Worm (Caenorhabditis elegans) whole organism, late embryonic: ENCODE data around the gene K12H6.6.

ENCODE experiments used
- ama-1 ChIP-seq: fragments of 150-350 bp; optimal IDR thresholded peaks from 2 replicates; lab custom pipeline; 2014
- ceh-34 ChIP-seq: sonication (generic microtip); optimal IDR thresholded peaks from 2 replicates; lab custom pipeline; 2016; ENCODE audit warnings: mild to moderate bottlenecking, missing genetic modification characterization, missing compliant biosample characterization
- hlh-30 ChIP-seq: sonication (generic microtip); optimal IDR thresholded peaks from 2 replicates; lab custom pipeline; 2017; ENCODE audit warnings: antibody characterized with exemption, missing genetic modification characterization, missing compliant biosample characterization; ENCODE audit not compliant: insufficient read depth
- nhr-11 ChIP-seq: fragments of 150-350 bp; optimal IDR thresholded peaks from 2 replicates; lab custom pipeline; 2014; ENCODE audit warnings: missing biosample characterization, missing genetic modification characterization
- pax-1 ChIP-seq: fragments of 150-350 bp; optimal IDR thresholded peaks from 2 replicates; lab custom pipeline; 2014; ENCODE audit warnings: missing biosample characterization, missing genetic modification characterization
- pqm-1 ChIP-seq: sonication (generic microtip); optimal IDR thresholded peaks from 2 replicates; lab custom pipeline; 2016; ENCODE audit warnings: missing genetic modification characterization, missing compliant biosample characterization
- rnt-1 ChIP-seq: sonication (generic microtip); optimal IDR thresholded peaks from 2 replicates; lab custom pipeline; 2016; ENCODE audit warnings: missing genetic modification characterization, missing compliant biosample characterization
- unc-55 ChIP-seq: sonication (generic microtip); optimal IDR thresholded peaks from 2 replicates; lab custom pipeline; 2017; ENCODE audit warnings: missing biosample characterization, missing genetic modification reagents, missing genetic modification characterization

DNA sequence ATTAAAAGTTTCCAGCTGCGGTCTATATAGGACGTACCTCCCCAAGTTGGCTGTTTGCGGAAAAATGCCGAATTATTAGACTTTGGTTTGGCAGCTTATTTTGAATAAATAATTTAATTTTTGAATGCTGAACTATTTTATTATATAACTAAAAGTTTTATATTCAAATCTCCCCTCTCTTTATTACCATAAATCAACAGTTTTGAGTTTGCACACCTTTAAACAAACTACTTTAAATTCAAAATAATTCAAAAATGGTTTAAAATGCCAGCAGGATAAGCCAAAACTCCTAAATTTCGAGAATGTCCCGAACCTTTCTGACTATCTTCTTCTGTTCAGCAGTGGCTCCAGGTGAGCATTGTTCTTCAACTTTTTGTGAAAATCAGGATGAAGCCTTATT lies 51.8 kb downstream of the K12H6.6 start, which contains the start of gene F08D12.3:
- no peak for TF ChIP-seq pax-1 (tag; lab: Kevin White, UChicago)
- TF ChIP-seq ama-1 (lab: Kevin White, UChicago): no peak
- no peak for TF ChIP-seq pqm-1
- no peak for TF ChIP-seq unc-55
- no peak for TF ChIP-seq ceh-34 (tag; lab: Kevin White, UChicago)
- no peak for TF ChIP-seq rnt-1
- TF ChIP-seq nhr-11 (tag; lab: Kevin White, UChicago): no peak
- TF ChIP-seq hlh-30 (tag; lab: Kevin White, UChicago): no peak
